Worm (Caenorhabditis elegans): ENCODE data around the gene F13H8.11.

The F13H8.11 gene

ce11 chrII:6294261-6294660, 34.4 kb upstream of the F13H8.11 start, which contains the start of gene mps-1:
Gene mps-1 (minus strand): TSS chrII:6294361.
- TF ChIP-seq D2030.7 (GFP tag; IDR thresholded peaks at IDR 0.05): no peak
- TF ChIP-seq sptf-2 (GFP tag; optimal IDR thresholded peaks at IDR 0.05): no peak
- TF ChIP-seq F37B4.10 (GFP tag; IDR thresholded peaks at IDR 0.05): no peak
- no peak for TF ChIP-seq pha-4 (tag; optimal IDR thresholded peaks at IDR 0.05)
- TF ChIP-seq F49E8.2 (tag; optimal IDR thresholded peaks at IDR 0.05; ENCODE audit: insufficient read depth): no peak
- TF ChIP-seq akir-1 (GFP tag; optimal IDR thresholded peaks at IDR 0.05): no peak
- no peak for TF ChIP-seq him-1 (tag; optimal IDR thresholded peaks at IDR 0.05)
- no peak for TF ChIP-seq egl-18 (GFP tag; IDR thresholded peaks at IDR 0.05)
- TF ChIP-seq unc-62 (GFP tag; optimal IDR thresholded peaks at IDR 0.05): no peak

- TF ChIP-seq zfh-2 (GFP tag; conservative IDR thresholded peaks at IDR 0.05) (no peak), mcd-1 (GFP tag; IDR thresholded peaks at IDR 0.05) (no peak), bed-2 (GFP tag; IDR thresholded peaks at IDR 0.05) (no peak), F39B2.1 (GFP tag; IDR thresholded peaks at IDR 0.05) (no peak), attf-6 (GFP tag; IDR thresholded peaks at IDR 0.05) (no peak), hrde-1 (tag; optimal IDR thresholded peaks at IDR 0.05; ENCODE audit: borderline replicate concordance) (no peak), F22D6.2 (tag; optimal IDR thresholded peaks at IDR 0.05) (no peak), somi-1 (GFP tag; optimal IDR thresholded peaks at IDR 0.05) (no peak), T26A5.8 (tag; optimal IDR thresholded peaks at IDR 0.05) (no peak), bed-1 (GFP tag; IDR thresholded peaks at IDR 0.05) (no peak), ekl-4 (GFP tag; IDR thresholded peaks at IDR 0.05) (no peak), efl-1 (GFP tag; optimal IDR thresholded peaks at IDR 0.05) (no peak), nhr-179 (tag; optimal IDR thresholded peaks at IDR 0.05) (no peak), lsl-1 (GFP tag; optimal IDR thresholded peaks at IDR 0.05) (no peak), him-1 (tag; optimal IDR thresholded peaks at IDR 0.05) (no peak), hlh-12 (tag; optimal IDR thresholded peaks at IDR 0.05) (no peak), mel-28 (tag; optimal IDR thresholded peaks at IDR 0.05; ENCODE audit: borderline replicate concordance) (no peak), sptf-2 (GFP tag; optimal IDR thresholded peaks at IDR 0.05) (no peak), akir-1 (GFP tag; optimal IDR thresholded peaks at IDR 0.05) (no peak), madf-10 (tag; optimal IDR thresholded peaks at IDR 0.05) (no peak)
Observed at ce11 chrII:6292527-6292926, 32.7 kb upstream of the F13H8.11 start, which contains the start of gene nyn-3. Gene nyn-3 (minus strand): TSS chrII:6292627.

- TF ChIP-seq nhr-80 (tag; optimal IDR thresholded peaks at IDR 0.05) (peak; percentile 32), Y56A3A.18 (GFP tag; IDR thresholded peaks at IDR 0.05) (no peak)
Observed at ce11 chrII:6290047-6290582, 30.3 kb upstream of the F13H8.11 start, which contains the start of gene upb-1. Gene upb-1 (minus strand): TSS chrII:6290097.

ce11 chrII:6288104-6288503, 28.3 kb upstream of the F13H8.11 start:
- TF ChIP-seq attf-5 (GFP tag; optimal IDR thresholded peaks at IDR 0.05): no peak
- no peak for TF ChIP-seq tbp1 (GFP tag; optimal IDR thresholded peaks at IDR 0.05)
- TF ChIP-seq lsy-27 (tag; optimal IDR thresholded peaks at IDR 0.05; ENCODE audit: borderline replicate concordance, insufficient read depth): no peak
- no peak for TF ChIP-seq zfh-2 (GFP tag; conservative IDR thresholded peaks at IDR 0.05)
- TF ChIP-seq Y53G8AR.9 (GFP tag; conservative IDR thresholded peaks at IDR 0.05): no peak
- TF ChIP-seq Y67H2A.10 (GFP tag; conservative IDR thresholded peaks at IDR 0.05): no peak
- TF ChIP-seq fkh-3 (tag; optimal IDR thresholded peaks at IDR 0.05): no peak
- no peak for TF ChIP-seq ztf-22 (GFP tag; optimal IDR thresholded peaks at IDR 0.05)
- no peak for TF ChIP-seq ama-1 (optimal IDR thresholded peaks at IDR 0.05)
- no peak for TF ChIP-seq ama-1 (GFP tag; optimal IDR thresholded peaks at IDR 0.05)
- TF ChIP-seq nhr-27 (tag; optimal IDR thresholded peaks at IDR 0.05): no peak
- TF ChIP-seq hrde-1 (tag; optimal IDR thresholded peaks at IDR 0.05; ENCODE audit: borderline replicate concordance): no peak
- TF ChIP-seq sdz-38 (tag; optimal IDR thresholded peaks at IDR 0.05): no peak
- TF ChIP-seq ceh-40 (GFP tag; IDR thresholded peaks at IDR 0.05): no peak
- TF ChIP-seq F57A8.1 (GFP tag; optimal IDR thresholded peaks at IDR 0.05): no peak
- no peak for TF ChIP-seq F23B12.7 (tag; optimal IDR thresholded peaks at IDR 0.05; ENCODE audit: insufficient read depth)
- TF ChIP-seq mes-4 (tag; optimal IDR thresholded peaks at IDR 0.05): no peak
- TF ChIP-seq nfya-1 (tag; optimal IDR thresholded peaks at IDR 0.05; ENCODE audit: borderline replicate concordance, insufficient read depth): no peak
- no peak for TF ChIP-seq madf-8 (GFP tag; conservative IDR thresholded peaks at IDR 0.05)

Data from whole organism, young adult.